Worm (Caenorhabditis elegans) whole organism, L1 larva: ENCODE data around the gene clec-189.

Source experiments
- C34B4.2 ChIP-seq: sonication (generic microtip); optimal IDR thresholded peaks from 2 replicates; lab custom pipeline; 2017; ENCODE audit warnings: mild to moderate bottlenecking, missing genetic modification characterization, missing compliant biosample characterization
- F16B12.6 ChIP-seq: fragments of 150-350 bp; optimal IDR thresholded peaks from 2 replicates; lab custom pipeline; 2014; ENCODE audit warnings: missing biosample characterization, missing genetic modification characterization
- Y116A8C.19 ChIP-seq: sonication (generic microtip); optimal IDR thresholded peaks from 2 replicates; lab custom pipeline; 2016; ENCODE audit warnings: missing compliant biosample characterization, missing genetic modification characterization, borderline replicate concordance
- ama-1 ChIP-seq: fragments of 150-350 bp; optimal IDR thresholded peaks from 2 replicates; lab custom pipeline; 2014
- blmp-1 ChIP-seq: fragments of 150-350 bp; optimal IDR thresholded peaks from 2 replicates; lab custom pipeline; 2014; ENCODE audit warnings: missing biosample characterization, missing genetic modification characterization
- ceh-8 ChIP-seq: fragments of 200-800 bp; sonication (Bioruptor generic); optimal IDR thresholded peaks from 2 replicates; lab custom pipeline; 2018; ENCODE audit warnings: mild to moderate bottlenecking, missing genetic modification characterization, moderate library complexity, missing compliant biosample characterization
- ceh-82 ChIP-seq, 3 experiments: fragments of 150-350 bp in 1 of 3; sonication (generic microtip) in 2 of 3; optimal IDR thresholded peaks; 2 replicates each; lab custom pipeline; 2014 to 2017; ENCODE audit warnings: missing biosample characterization in 3 of 3, missing genetic modification characterization in 3 of 3
- ceh-88 ChIP-seq: fragments of 200-800 bp; sonication (Bioruptor generic); IDR thresholded peaks from 2 replicates; pipeline ENCODE4 v1.3.6; 2022; ENCODE audit warnings: missing genetic modification characterization, missing compliant biosample characterization
- ceh-90 ChIP-seq: sonication (generic microtip); optimal IDR thresholded peaks from 2 replicates; lab custom pipeline; 2016; ENCODE audit warnings: missing genetic modification characterization, missing compliant biosample characterization
- efl-1 ChIP-seq, 4 experiments: fragments of 150-350 bp; optimal IDR thresholded peaks in 3 of 4; peaks in 1 of 4; 1 replicate in 1 of 4; 2 replicates in 3 of 4; lab custom pipeline; 2014; ENCODE audit warnings: missing biosample characterization in 2 of 4, missing genetic modification characterization in 2 of 4, missing genetic modification reagents in 2 of 4
- efl-3 ChIP-seq: fragments of 200-800 bp; sonication (Bioruptor generic); optimal IDR thresholded peaks from 2 replicates; lab custom pipeline; 2018; ENCODE audit warnings: mild to moderate bottlenecking, missing genetic modification characterization, missing compliant biosample characterization
- ets-5 ChIP-seq: fragments of 200-800 bp; sonication (Bioruptor generic); IDR thresholded peaks from 2 replicates; pipeline ENCODE4 v1.3.6; 2022; ENCODE audit warnings: missing genetic modification characterization, missing compliant biosample characterization
- fkh-4 ChIP-seq: sonication (generic microtip); optimal IDR thresholded peaks from 2 replicates; lab custom pipeline; 2016; ENCODE audit warnings: missing compliant biosample characterization, missing genetic modification characterization, borderline replicate concordance
- fos-1 ChIP-seq: fragments of 150-350 bp; optimal IDR thresholded peaks from 2 replicates; lab custom pipeline; 2014; ENCODE audit warnings: missing biosample characterization, missing genetic modification characterization
- lin-13 ChIP-seq: fragments of 150-350 bp; optimal IDR thresholded peaks from 2 replicates; lab custom pipeline; 2014; ENCODE audit warnings: missing biosample characterization, missing genetic modification reagents, missing genetic modification characterization
- lin-14 ChIP-seq: fragments of 200-800 bp; sonication (Bioruptor generic); optimal IDR thresholded peaks from 2 replicates; lab custom pipeline; 2018; ENCODE audit warnings: mild to moderate bottlenecking, missing genetic modification characterization, moderate library complexity, missing compliant biosample characterization
- lir-3 ChIP-seq: sonication (generic microtip); optimal IDR thresholded peaks from 2 replicates; lab custom pipeline; 2016; ENCODE audit warnings: mild to moderate bottlenecking, missing genetic modification characterization, moderate library complexity, missing compliant biosample characterization; ENCODE audit not compliant: poor library complexity
- lsy-2 ChIP-seq, 2 experiments: fragments of 150-350 bp; optimal IDR thresholded peaks; 2 replicates each; lab custom pipeline; 2014; ENCODE audit warnings: missing biosample characterization in 2 of 2, missing genetic modification characterization in 2 of 2
- mef-2 ChIP-seq: fragments of 150-350 bp; optimal IDR thresholded peaks from 2 replicates; lab custom pipeline; 2014; ENCODE audit warnings: missing biosample characterization, missing genetic modification characterization
- nhr-11 ChIP-seq: fragments of 150-350 bp; optimal IDR thresholded peaks from 2 replicates; lab custom pipeline; 2014; ENCODE audit warnings: missing biosample characterization, missing genetic modification characterization
- nhr-12 ChIP-seq: sonication (generic microtip); optimal IDR thresholded peaks from 2 replicates; lab custom pipeline; 2017; ENCODE audit warnings: missing biosample characterization, missing genetic modification characterization
- nhr-19 ChIP-seq: fragments of 200-800 bp; sonication (Bioruptor generic); conservative IDR thresholded peaks from 2 replicates; pipeline ENCODE4 v1.3.6; 2022; ENCODE audit warnings: missing genetic modification characterization, missing compliant biosample characterization
- nhr-20 ChIP-seq: sonication (generic microtip); optimal IDR thresholded peaks from 2 replicates; lab custom pipeline; 2016; ENCODE audit warnings: mild to moderate bottlenecking, missing genetic modification characterization, missing compliant biosample characterization
- nhr-237 ChIP-seq: fragments of 150-350 bp; optimal IDR thresholded peaks from 2 replicates; lab custom pipeline; 2014; ENCODE audit warnings: missing biosample characterization, missing genetic modification characterization
- nhr-47 ChIP-seq: sonication (generic microtip); optimal IDR thresholded peaks from 2 replicates; lab custom pipeline; 2016; ENCODE audit warnings: mild to moderate bottlenecking, missing genetic modification characterization, moderate library complexity, missing compliant biosample characterization
- nhr-71 ChIP-seq: sonication (generic microtip); optimal IDR thresholded peaks from 2 replicates; lab custom pipeline; 2016; ENCODE audit warnings: mild to moderate bottlenecking, missing genetic modification characterization, moderate library complexity, missing compliant biosample characterization
- nhr-77 ChIP-seq: fragments of 150-350 bp; optimal IDR thresholded peaks from 2 replicates; lab custom pipeline; 2014; ENCODE audit warnings: missing biosample characterization, missing genetic modification characterization
- nhr-85 ChIP-seq: sonication (generic microtip); peaks from one replicate; lab custom pipeline; 2016; ENCODE audit warnings: missing genetic modification characterization, inconsistent platforms, missing compliant biosample characterization
- pag-3 ChIP-seq: sonication (generic microtip); optimal IDR thresholded peaks from 2 replicates; lab custom pipeline; 2017; ENCODE audit warnings: missing genetic modification characterization, mild to moderate bottlenecking, missing compliant biosample characterization, antibody characterized with exemption, borderline replicate concordance; ENCODE audit not compliant: insufficient read depth
- rnt-1 ChIP-seq: sonication (generic microtip); optimal IDR thresholded peaks from 2 replicates; lab custom pipeline; 2016; ENCODE audit warnings: mild to moderate bottlenecking, missing genetic modification characterization, moderate library complexity, missing compliant biosample characterization
- snpc-4 ChIP-seq: fragments of 150-350 bp; optimal IDR thresholded peaks from 2 replicates; lab custom pipeline; 2014; ENCODE audit warnings: missing biosample characterization, missing genetic modification characterization
- snu-23 ChIP-seq: sonication (generic microtip); optimal IDR thresholded peaks from 2 replicates; lab custom pipeline; 2016; ENCODE audit warnings: missing genetic modification characterization, missing compliant biosample characterization
- sox-4 ChIP-seq: sonication (generic microtip); optimal IDR thresholded peaks from 2 replicates; lab custom pipeline; 2016; ENCODE audit warnings: missing genetic modification characterization, missing compliant biosample characterization
- swsn-7 ChIP-seq: sonication (generic microtip); optimal IDR thresholded peaks from 2 replicates; lab custom pipeline; 2016; ENCODE audit warnings: missing genetic modification characterization, missing compliant biosample characterization
- tbx-2 ChIP-seq: sonication (generic microtip); optimal IDR thresholded peaks from 2 replicates; lab custom pipeline; 2016; ENCODE audit warnings: missing genetic modification characterization, missing compliant biosample characterization
- unc-130 ChIP-seq: fragments of 150-350 bp; optimal IDR thresholded peaks from 2 replicates; lab custom pipeline; 2017; ENCODE audit warnings: missing biosample characterization, missing genetic modification characterization, inconsistent platforms
- unc-62 ChIP-seq: fragments of 150-350 bp; optimal IDR thresholded peaks from 2 replicates; lab custom pipeline; 2014; ENCODE audit warnings: missing biosample characterization, missing genetic modification reagents, missing genetic modification characterization
- zag-1 ChIP-seq: fragments of 150-350 bp; optimal IDR thresholded peaks from 2 replicates; lab custom pipeline; 2014; ENCODE audit warnings: missing biosample characterization, missing genetic modification characterization
- zip-4 ChIP-seq: fragments of 200-800 bp; sonication (Bioruptor generic); optimal IDR thresholded peaks from 2 replicates; lab custom pipeline; 2018; ENCODE audit warnings: mild to moderate bottlenecking, missing genetic modification characterization, moderate library complexity, missing compliant biosample characterization
- ztf-11 ChIP-seq, 2 experiments: sonication (generic microtip); optimal IDR thresholded peaks; 2 replicates each; lab custom pipeline; 2016 to 2017; ENCODE audit warnings: missing genetic modification characterization in 2 of 2, missing biosample characterization in 1 of 2, missing compliant biosample characterization in 1 of 2

The clec-189 gene

ce11 chrIV:15120746-15121145, at the start of gene clec-189:
TSS of gene clec-189 (plus strand) at chrIV:15120837.
- TF ChIP-seq mef-2 (tag; lab: Kevin White, UChicago) (no peak), rnt-1 (tag; lab: Kevin White, UChicago) (no peak), snu-23 (no peak), nhr-47 (no peak), nhr-237 (tag; lab: Kevin White, UChicago) (no peak), ets-5 (GFP tag; lab: Robert Waterston, UW) (no peak), efl-3 (GFP tag; lab: Kevin White, UChicago) (no peak), C34B4.2 (no peak), ceh-8 (GFP tag; lab: Kevin White, UChicago) (no peak)

ce11 chrIV:15074392-15074791, 46.2 kb upstream of the clec-189 start, which contains the start of gene srt-50:
TSS of gene srt-50 (plus strand) at chrIV:15074692.
- TF ChIP-seq lir-3 (tag; lab: Kevin White, UChicago) = no peak
- no peak for TF ChIP-seq zag-1 (tag; lab: Kevin White, UChicago)
- TF ChIP-seq ceh-90 (tag; lab: Kevin White, UChicago) = no peak
- TF ChIP-seq, all 84 proteins: peak for 0

ce11 chrIV:15098294-15098693, 22.3 kb upstream of the clec-189 start, which contains the start of gene srt-49:
TSS of gene srt-49 (minus strand) at chrIV:15098394.
- TF ChIP-seq snpc-4 (tag; lab: Kevin White, UChicago) = no peak
- TF ChIP-seq unc-62 (GFP tag; lab: Kevin White, UChicago) = no peak
- no peak for TF ChIP-seq tbx-2 (tag; lab: Kevin White, UChicago)
- no peak for TF ChIP-seq pag-3 (tag; lab: Kevin White, UChicago)
- TF ChIP-seq mef-2 (tag; lab: Kevin White, UChicago) = no peak
- no peak for TF ChIP-seq efl-3 (GFP tag; lab: Kevin White, UChicago)
- TF ChIP-seq fos-1 (tag; lab: Kevin White, UChicago) = no peak
- no peak for TF ChIP-seq lsy-2 (tag; optimal IDR thresholded peaks at IDR 0.05; lab: Kevin White, UChicago)
- TF ChIP-seq nhr-19 (GFP tag; lab: Robert Waterston, UW) = no peak
- no peak for TF ChIP-seq nhr-11
- TF ChIP-seq sox-4 (tag; lab: Kevin White, UChicago) = no peak
- no peak for TF ChIP-seq nhr-12
- no peak for TF ChIP-seq ceh-82 (tag; optimal IDR thresholded peaks at IDR 0.05; lab: Kevin White, UChicago)
- no peak for TF ChIP-seq ceh-88 (GFP tag; lab: Robert Waterston, UW)
- TF ChIP-seq swsn-7 (tag; lab: Kevin White, UChicago) = no peak
- no peak for TF ChIP-seq ama-1 (lab: Kevin White, UChicago)
- TF ChIP-seq nhr-237 (tag; lab: Kevin White, UChicago) = no peak
- TF ChIP-seq ceh-8 (GFP tag; lab: Kevin White, UChicago) = no peak
- no peak for TF ChIP-seq fkh-4 (tag; lab: Kevin White, UChicago)

ce11 chrIV:15103224-15103679, 17.4 kb upstream of the clec-189 start, which contains the start of gene srt-44:
TSS of gene srt-44 (plus strand) at chrIV:15103629.
- TF ChIP-seq zip-4 (GFP tag; lab: Kevin White, UChicago) (no peak), efl-1 (optimal IDR thresholded peaks at IDR 0.05; lab: Kevin White, UChicago) (no peak), efl-1 (GFP tag; optimal IDR thresholded peaks at IDR 0.05 in 1 of 2; lab: Kevin White, UChicago) (peak in 1 of 2 experiments; percentile 55)

ce11 chrIV:15107218-15107617, 13.4 kb upstream of the clec-189 start:
- TF ChIP-seq nhr-47 (peak; percentile 14), Y116A8C.19 (tag; lab: Kevin White, UChicago) (no peak), nhr-85 (peak; percentile 48), lin-13 (GFP tag; lab: Kevin White, UChicago) (peak; percentile 25), nhr-71 (no peak), ztf-11 (tag; optimal IDR thresholded peaks at IDR 0.05; lab: Kevin White, UChicago) (no peak), efl-1 (optimal IDR thresholded peaks at IDR 0.05; lab: Kevin White, UChicago) (peak; percentile 28 to 46), efl-1 (GFP tag; optimal IDR thresholded peaks at IDR 0.05 in 1 of 2; lab: Kevin White, UChicago) (peak in 1 of 2 experiments; percentile 88), lin-14 (GFP tag; lab: Kevin White, UChicago) (no peak), tbx-2 (tag; lab: Kevin White, UChicago) (no peak), unc-130 (no peak), nhr-20 (tag; lab: Kevin White, UChicago) (peak; percentile 4), nhr-77 (tag; lab: Kevin White, UChicago) (no peak), nhr-12 (no peak), swsn-7 (tag; lab: Kevin White, UChicago) (peak; percentile 14), F16B12.6 (tag; lab: Kevin White, UChicago) (no peak), rnt-1 (tag; lab: Kevin White, UChicago) (no peak), blmp-1 (tag; lab: Kevin White, UChicago) (peak; percentile 18)
